Fruit fly (Drosophila melanogaster) whole organism, embryonic: ENCODE data around the gene CG15014.

Experiments
- Atf-2 ChIP-seq: fragments of 200-800 bp; sonication (Bioruptor generic); optimal IDR thresholded peaks from 2 replicates; lab custom pipeline; 2016; ENCODE audit warnings: missing biosample characterization, missing genetic modification characterization
- CG11398 ChIP-seq: fragments of 200-800 bp; sonication (Bioruptor generic); optimal IDR thresholded peaks from 2 replicates; lab custom pipeline; 2016; ENCODE audit warnings: missing biosample characterization, missing genetic modification characterization
- CG12219 ChIP-seq: fragments of 200-800 bp; sonication (Bioruptor generic); optimal IDR thresholded peaks from 3 replicates; lab custom pipeline; 2018; ENCODE audit warnings: missing biosample characterization, mild to moderate bottlenecking, missing genetic modification characterization
- CG1233 ChIP-seq: fragments of 200-800 bp; sonication (Bioruptor generic); optimal IDR thresholded peaks from 4 replicates; lab custom pipeline; 2018; ENCODE audit warnings: missing biosample characterization, mild to moderate bottlenecking, missing genetic modification characterization
- CG12769 ChIP-seq: fragments of 200-800 bp; sonication (Bioruptor generic); optimal IDR thresholded peaks from 2 replicates; lab custom pipeline; 2019; ENCODE audit warnings: missing biosample characterization, mild to moderate bottlenecking, missing genetic modification characterization, moderate library complexity
- CG14050 ChIP-seq: fragments of 200-800 bp; sonication (Bioruptor generic); IDR thresholded peaks from 3 replicates; pipeline ENCODE4 v1.3.6; 2022; ENCODE audit warnings: missing biosample characterization, missing genetic modification characterization
- CG1529 ChIP-seq: fragments of 200-800 bp; sonication (Bioruptor generic); optimal IDR thresholded peaks from 3 replicates; lab custom pipeline; 2018; ENCODE audit warnings: missing biosample characterization, missing genetic modification characterization
- CG1647 ChIP-seq: fragments of 200-800 bp; sonication (Bioruptor generic); optimal IDR thresholded peaks from 3 replicates; lab custom pipeline; 2016; ENCODE audit warnings: missing biosample characterization, missing genetic modification characterization
- CG17186 ChIP-seq: fragments of 200-800 bp; sonication (Bioruptor generic); optimal IDR thresholded peaks from 3 replicates; lab custom pipeline; 2017; ENCODE audit warnings: missing biosample characterization, missing genetic modification reagents, missing genetic modification characterization
- CG17385 ChIP-seq: fragments of 200-800 bp; sonication (Bioruptor generic); optimal IDR thresholded peaks from 3 replicates; lab custom pipeline; 2018; ENCODE audit warnings: missing biosample characterization, mild to moderate bottlenecking, missing genetic modification characterization
- CG1792 ChIP-seq: fragments of 200-800 bp; sonication (Bioruptor generic); optimal IDR thresholded peaks from 2 replicates; lab custom pipeline; 2016; ENCODE audit warnings: missing biosample characterization, missing genetic modification characterization
- CG18262 ChIP-seq: fragments of 200-800 bp; optimal IDR thresholded peaks from 3 replicates; lab custom pipeline; 2019; ENCODE audit warnings: missing biosample characterization, mild to moderate bottlenecking, missing genetic modification characterization, moderate library complexity
- CG33557 ChIP-seq: fragments of 200-800 bp; sonication (Bioruptor generic); optimal IDR thresholded peaks from 2 replicates; lab custom pipeline; 2019; ENCODE audit warnings: missing biosample characterization, mild to moderate bottlenecking, missing genetic modification characterization, moderate library complexity
- CG3407 ChIP-seq: fragments of 200-800 bp; sonication (Bioruptor generic); optimal IDR thresholded peaks from 2 replicates; lab custom pipeline; 2018; ENCODE audit warnings: missing biosample characterization, mild to moderate bottlenecking, missing genetic modification characterization
- CG4360 ChIP-seq: fragments of 200-800 bp; sonication (Bioruptor generic); IDR thresholded peaks from 2 replicates; pipeline ENCODE4 v1.3.6; 2022; ENCODE audit warnings: missing biosample characterization, missing genetic modification characterization
- CG6254 ChIP-seq: fragments of 200-800 bp; sonication (Bioruptor generic); optimal IDR thresholded peaks from 3 replicates; lab custom pipeline; 2017; ENCODE audit warnings: mild to moderate bottlenecking, missing biosample characterization, missing genetic modification reagents, missing genetic modification characterization
- CG6683 ChIP-seq: fragments of 200-800 bp; sonication (Bioruptor generic); optimal IDR thresholded peaks from 2 replicates; lab custom pipeline; 2017; ENCODE audit warnings: missing biosample characterization, mild to moderate bottlenecking, missing genetic modification characterization, missing genetic modification reagents
- CG6854 ChIP-seq: fragments of 200-800 bp; sonication (Bioruptor generic); optimal IDR thresholded peaks from 3 replicates; lab custom pipeline; 2017; ENCODE audit warnings: missing biosample characterization, mild to moderate bottlenecking, missing genetic modification characterization
- CG7786 ChIP-seq: fragments of 200-800 bp; sonication (Bioruptor generic); optimal IDR thresholded peaks from 2 replicates; lab custom pipeline; 2016; ENCODE audit warnings: missing biosample characterization, missing genetic modification characterization
- CG7839 ChIP-seq: fragments of 200-800 bp; sonication (Bioruptor generic); optimal IDR thresholded peaks from 3 replicates; lab custom pipeline; 2018; ENCODE audit warnings: missing biosample characterization, mild to moderate bottlenecking, missing genetic modification characterization, moderate library complexity
- D ChIP-seq, 2 experiments: fragments of 200-800 bp in 1 of 2; fragments of >200 bp in 1 of 2; sonication (Bioruptor generic) in 1 of 2; optimal IDR thresholded peaks; 2 replicates in 1 of 2; 3 replicates in 1 of 2; lab custom pipeline; 2017; ENCODE audit warnings: mild to moderate bottlenecking in 1 of 2, missing biosample characterization in 1 of 2, missing genetic modification characterization in 1 of 2, missing genetic modification reagents in 1 of 2
- Dbx ChIP-seq: fragments of 200-800 bp; sonication (Bioruptor generic); IDR thresholded peaks from 3 replicates; pipeline ENCODE4 v1.3.6; 2022; ENCODE audit warnings: missing biosample characterization, missing genetic modification characterization
- Dip3 ChIP-seq: fragments of 200-800 bp; sonication (Bioruptor generic); optimal IDR thresholded peaks from 3 replicates; lab custom pipeline; 2016; ENCODE audit warnings: missing biosample characterization, missing genetic modification characterization
- Drgx ChIP-seq: fragments of 200-800 bp; sonication (Bioruptor generic); IDR thresholded peaks from 2 replicates; pipeline ENCODE4 v1.3.6; 2022; ENCODE audit warnings: missing biosample characterization, missing genetic modification characterization
- GATAe ChIP-seq: fragments of 200-800 bp; sonication (Bioruptor generic); conservative IDR thresholded peaks from 2 replicates; pipeline ENCODE4 v1.3.6; 2022; ENCODE audit warnings: missing biosample characterization, missing genetic modification characterization
- HHEX ChIP-seq: fragments of 200-800 bp; sonication (Bioruptor generic); optimal IDR thresholded peaks from 3 replicates; lab custom pipeline; 2017; ENCODE audit warnings: missing biosample characterization, mild to moderate bottlenecking, missing genetic modification characterization, missing genetic modification reagents
- Hsf ChIP-seq: fragments of 200-800 bp; sonication (Bioruptor generic); optimal IDR thresholded peaks from 3 replicates; lab custom pipeline; 2016; ENCODE audit warnings: missing biosample characterization, missing genetic modification characterization
- Mad ChIP-seq: fragments of 200-800 bp; sonication (Bioruptor generic); optimal IDR thresholded peaks from 2 replicates; lab custom pipeline; 2016; ENCODE audit warnings: missing biosample characterization, missing genetic modification characterization
- Mrtf ChIP-seq: fragments of 200-800 bp; sonication (Bioruptor generic); IDR thresholded peaks from 3 replicates; pipeline ENCODE4 v1.3.6; 2022; ENCODE audit warnings: missing biosample characterization, missing genetic modification characterization
- NC2α ChIP-seq: fragments of 200-800 bp; sonication (Bioruptor generic); optimal IDR thresholded peaks from 2 replicates; lab custom pipeline; 2016; ENCODE audit warnings: missing biosample characterization, missing genetic modification characterization
- NK7.1 ChIP-seq: fragments of 200-800 bp; sonication (Bioruptor generic); optimal IDR thresholded peaks from 3 replicates; lab custom pipeline; 2016; ENCODE audit warnings: missing biosample characterization, missing genetic modification characterization
- Nf-YB ChIP-seq: fragments of 200-800 bp; sonication (Bioruptor generic); optimal IDR thresholded peaks from 3 replicates; lab custom pipeline; 2019; ENCODE audit warnings: missing biosample characterization, mild to moderate bottlenecking, missing genetic modification characterization, moderate library complexity
- Nf-YC ChIP-seq: fragments of 200-800 bp; optimal IDR thresholded peaks from 3 replicates; lab custom pipeline; 2019; ENCODE audit warnings: missing biosample characterization, mild to moderate bottlenecking, missing genetic modification characterization, moderate library complexity
- Oaz ChIP-seq: fragments of 200-800 bp; sonication (Bioruptor generic); IDR thresholded peaks from 2 replicates; pipeline ENCODE4 v1.3.6; 2022; ENCODE audit warnings: missing biosample characterization, missing genetic modification characterization
- Ravus ChIP-seq: fragments of 200-800 bp; sonication (Bioruptor generic); IDR thresholded peaks from 2 replicates; pipeline ENCODE4 v1.3.6; 2022; ENCODE audit warnings: missing biosample characterization, missing genetic modification characterization
- Tbp ChIP-seq: fragments of >200 bp; optimal IDR thresholded peaks from 2 replicates; lab custom pipeline; 2018; ENCODE audit warnings: missing biosample characterization, missing genetic modification characterization
- YL-1 ChIP-seq: fragments of 200-800 bp; sonication (Bioruptor generic); optimal IDR thresholded peaks from 3 replicates; lab custom pipeline; 2017; ENCODE audit warnings: missing biosample characterization, mild to moderate bottlenecking, missing genetic modification characterization
- chm ChIP-seq: fragments of 200-800 bp; sonication (Bioruptor generic); IDR thresholded peaks from 2 replicates; pipeline ENCODE4 v1.3.6; 2022; ENCODE audit warnings: missing biosample characterization, missing genetic modification characterization
- gce ChIP-seq: fragments of 200-800 bp; sonication (Bioruptor generic); IDR thresholded peaks from 3 replicates; pipeline ENCODE4 v1.3.6; 2022; ENCODE audit warnings: missing biosample characterization, missing genetic modification characterization
- gsb ChIP-seq: fragments of 200-800 bp; sonication (Bioruptor generic); IDR thresholded peaks from 2 replicates; pipeline ENCODE4 v1.3.6; 2022; ENCODE audit warnings: missing biosample characterization, missing genetic modification characterization
- her ChIP-seq: fragments of 200-800 bp; sonication (Bioruptor generic); optimal IDR thresholded peaks from 2 replicates; lab custom pipeline; 2016; ENCODE audit warnings: missing biosample characterization, missing genetic modification characterization
- odd ChIP-seq: fragments of 200-800 bp; sonication (Bioruptor generic); optimal IDR thresholded peaks from 2 replicates; lab custom pipeline; 2017; ENCODE audit warnings: missing biosample characterization, mild to moderate bottlenecking, missing genetic modification characterization
- pb ChIP-seq: fragments of 200-800 bp; sonication (Bioruptor generic); optimal IDR thresholded peaks from 3 replicates; lab custom pipeline; 2016; ENCODE audit warnings: missing biosample characterization, missing genetic modification characterization
- prd ChIP-seq, 3 experiments: fragments of >200 bp in 2 of 3; fragments of 200-800 bp in 1 of 3; sonication (Bioruptor generic) in 1 of 3; optimal IDR thresholded peaks in 2 of 3; IDR thresholded peaks in 1 of 3; 2 replicates in 2 of 3; 3 replicates in 1 of 3; pipeline versions ENCODE4 v1.3.6 to Lab custom; 2017 to 2022; ENCODE audit warnings: missing biosample characterization in 1 of 3, missing genetic modification characterization in 1 of 3
- salm ChIP-seq: fragments of 200-800 bp; sonication (Bioruptor generic); optimal IDR thresholded peaks from 2 replicates; lab custom pipeline; 2018; ENCODE audit warnings: missing biosample characterization, mild to moderate bottlenecking, missing genetic modification characterization
- sd ChIP-seq: fragments of 200-800 bp; sonication (Bioruptor generic); optimal IDR thresholded peaks from 3 replicates; lab custom pipeline; 2018; ENCODE audit warnings: missing biosample characterization, mild to moderate bottlenecking, missing genetic modification characterization, moderate library complexity
- sob ChIP-seq: fragments of 200-800 bp; sonication (Bioruptor generic); IDR thresholded peaks from 2 replicates; pipeline ENCODE4 v1.3.6; 2022; ENCODE audit warnings: missing biosample characterization, missing genetic modification characterization
- tio ChIP-seq: fragments of 200-800 bp; sonication (Bioruptor generic); optimal IDR thresholded peaks from 2 replicates; lab custom pipeline; 2017; ENCODE audit warnings: missing biosample characterization, missing genetic modification characterization, inconsistent platforms
- tx ChIP-seq: fragments of 200-800 bp; sonication (Bioruptor generic); optimal IDR thresholded peaks from 2 replicates; lab custom pipeline; 2016; ENCODE audit warnings: missing biosample characterization, missing genetic modification characterization
- usp ChIP-seq: fragments of >200 bp; optimal IDR thresholded peaks from 2 replicates; lab custom pipeline; 2017; ENCODE audit warnings: missing biosample characterization, missing genetic modification characterization
- wek ChIP-seq: fragments of 200-800 bp; sonication (Bioruptor generic); optimal IDR thresholded peaks from 3 replicates; lab custom pipeline; 2018; ENCODE audit warnings: missing biosample characterization, mild to moderate bottlenecking, missing genetic modification characterization, moderate library complexity
- wor ChIP-seq: fragments of 200-800 bp; sonication (Bioruptor generic); IDR thresholded peaks from 2 replicates; pipeline ENCODE4 v1.3.6; 2022; ENCODE audit warnings: missing biosample characterization, missing genetic modification characterization

CG15014 gene

dm6 chr3L:4282627-4283026 is 39.4 kb downstream of the CG15014 start, which contains the start of gene CG11583 (continued):
- no peak for TF ChIP-seq gce
- no peak for TF ChIP-seq CG12219 (GFP tag; lab: Kevin White, UChicago)
- no peak for TF ChIP-seq wor
- TF ChIP-seq usp (GFP tag; lab: Kevin White, UChicago) = no peak
- TF ChIP-seq her (GFP tag; lab: Kevin White, UChicago) = peak; percentile 31
- TF ChIP-seq YL-1 (GFP tag; lab: Kevin White, UChicago) = peak; percentile 88
- TF ChIP-seq GATAe (GFP tag; lab: Robert Waterston, UW) = no peak
- TF ChIP-seq NK7.1 (GFP tag; lab: Kevin White, UChicago) = no peak
- peak; percentile 18 for TF ChIP-seq Hsf (GFP tag; lab: Kevin White, UChicago)
- no peak for TF ChIP-seq Nf-YC
- no peak for TF ChIP-seq odd
- peak; percentile 62 for TF ChIP-seq CG17186 (GFP tag; lab: Kevin White, UChicago)
- no peak for TF ChIP-seq pb (GFP tag; lab: Kevin White, UChicago)
- TF ChIP-seq CG12769 (tag; lab: Kevin White, UChicago) = no peak
- no peak for TF ChIP-seq CG17385 (GFP tag; lab: Kevin White, UChicago)
- TF ChIP-seq tio (GFP tag; lab: Kevin White, UChicago) = no peak
- TF ChIP-seq NC2α (GFP tag; lab: Kevin White, UChicago) = no peak
- TF ChIP-seq Atf-2 (GFP tag; lab: Kevin White, UChicago) = no peak
- TF ChIP-seq sd (tag; lab: Kevin White, UChicago) = no peak
- TF ChIP-seq CG6683 (GFP tag; lab: Kevin White, UChicago) = no peak
- no peak for TF ChIP-seq CG3407
- no peak for TF ChIP-seq Ravus (GFP tag; lab: Robert Waterston, UW)
- TF ChIP-seq Mad = peak; percentile 24
- peak; percentile 70 for TF ChIP-seq sob (GFP tag; lab: Robert Waterston, UW)
- TF ChIP-seq CG6254 (GFP tag; lab: Kevin White, UChicago) = no peak
- TF ChIP-seq tx (GFP tag; lab: Kevin White, UChicago) = peak; percentile 20
- TF ChIP-seq D (optimal IDR thresholded peaks at IDR 0.05; lab: Kevin White, UChicago) = no peak
- no peak for TF ChIP-seq D (GFP tag; optimal IDR thresholded peaks at IDR 0.05; lab: Kevin White, UChicago)
- TF ChIP-seq CG14050 (GFP tag; lab: Robert Waterston, UW) = no peak
- TF ChIP-seq gsb (GFP tag; lab: Robert Waterston, UW) = no peak
- TF ChIP-seq prd (optimal IDR thresholded peaks at IDR 0.05; lab: Kevin White, UChicago) = no peak
- no peak for TF ChIP-seq prd (GFP tag; IDR thresholded peaks at IDR 0.05; lab: Robert Waterston, UW)
- no peak for TF ChIP-seq Nf-YB (GFP tag; lab: Kevin White, UChicago)
- no peak for TF ChIP-seq wek (GFP tag; lab: Kevin White, UChicago)
- no peak for TF ChIP-seq CG1233
- no peak for TF ChIP-seq CG1529 (GFP tag; lab: Kevin White, UChicago)
- TF ChIP-seq Tbp (GFP tag; lab: Kevin White, UChicago) = no peak
- peak; percentile 55 for TF ChIP-seq CG1647
- no peak for TF ChIP-seq CG11398 (GFP tag; lab: Kevin White, UChicago)
- no peak for TF ChIP-seq salm
- TF ChIP-seq Mrtf (GFP tag; lab: Robert Waterston, UW) = no peak
- peak; percentile 18 for TF ChIP-seq HHEX (GFP tag; lab: Kevin White, UChicago)
- peak; percentile 40 for TF ChIP-seq CG7786
- peak; percentile 57 for TF ChIP-seq CG1792 (GFP tag; lab: Kevin White, UChicago)
- TF ChIP-seq Oaz (GFP tag; lab: Robert Waterston, UW) = no peak
- peak; percentile 13 for TF ChIP-seq CG33557 (GFP tag; lab: Kevin White, UChicago)
- TF ChIP-seq CG18262 (tag; lab: Kevin White, UChicago) = peak; percentile 5
- no peak for TF ChIP-seq CG7839
- TF ChIP-seq Drgx = no peak
- TF ChIP-seq Dbx = 0 out of 3 replicates have a peak, but pooled peaks have one; percentile 40
- no peak for TF ChIP-seq chm
- TF ChIP-seq CG4360 (GFP tag; lab: Robert Waterston, UW) = no peak
- no peak for TF ChIP-seq CG6854
- peak; percentile 54 for TF ChIP-seq Dip3 (GFP tag; lab: Kevin White, UChicago)
